Worm (Caenorhabditis elegans): ENCODE results near the gene cnb-1.

- TF ChIP-seq F10E7.11 (tag; optimal IDR thresholded peaks at IDR 0.05) = no peak
- no peak for TF ChIP-seq ceh-27 (GFP tag; optimal IDR thresholded peaks at IDR 0.05)
- TF ChIP-seq sptf-2 (GFP tag; optimal IDR thresholded peaks at IDR 0.05) = no peak
- no peak for TF ChIP-seq pha-4 (tag; optimal IDR thresholded peaks at IDR 0.05)
- TF ChIP-seq K11D2.4 (GFP tag; IDR thresholded peaks at IDR 0.05) = no peak
- TF ChIP-seq zim-3 (tag; optimal IDR thresholded peaks at IDR 0.05) = no peak
- TF ChIP-seq zfh-2 (GFP tag; conservative IDR thresholded peaks at IDR 0.05) = no peak
- TF ChIP-seq nfya-1 (tag; optimal IDR thresholded peaks at IDR 0.05; ENCODE audit: borderline replicate concordance, insufficient read depth) = no peak
- no peak for TF ChIP-seq unc-130 (GFP tag; optimal IDR thresholded peaks at IDR 0.05)
Observed at ce11 chrV:11403702-11404101, 28.2 kb downstream of the cnb-1 start.

Measured in whole organism, young adult.